Fruit fly (Drosophila melanogaster) whole organism, adult: ENCODE measurements around the gene dnd.
A peak's percentile ranks its signal among the peaks of the same experiment; 100 is the strongest.

ENCODE experiments used
- CG11617 ChIP-seq: fragments of 200-800 bp; sonication (Bioruptor generic); optimal IDR thresholded peaks from 2 replicates; lab custom pipeline; 2017; ENCODE audit warnings: mild to moderate bottlenecking, missing biosample characterization, missing genetic modification reagents, missing genetic modification characterization
- CG12768 ChIP-seq: fragments of 200-800 bp; sonication (Bioruptor generic); optimal IDR thresholded peaks from 2 replicates; lab custom pipeline; 2017; ENCODE audit warnings: missing biosample characterization, missing genetic modification characterization, mild to moderate bottlenecking, moderate library complexity, missing genetic modification reagents
- CG14711 ChIP-seq: fragments of 200-800 bp; sonication (Bioruptor generic); optimal IDR thresholded peaks from 2 replicates; lab custom pipeline; 2018; ENCODE audit warnings: missing biosample characterization, mild to moderate bottlenecking, missing genetic modification characterization, moderate library complexity
- CG1620 ChIP-seq: fragments of 200-800 bp; sonication (Bioruptor generic); optimal IDR thresholded peaks from 2 replicates; lab custom pipeline; 2016; ENCODE audit warnings: missing biosample characterization, missing genetic modification characterization
- CG33017 ChIP-seq: fragments of 200-800 bp; sonication (Bioruptor generic); optimal IDR thresholded peaks from 2 replicates; lab custom pipeline; 2018; ENCODE audit warnings: missing biosample characterization, mild to moderate bottlenecking, missing genetic modification characterization, moderate library complexity
- CG5204 ChIP-seq: fragments of 200-800 bp; sonication (Bioruptor generic); optimal IDR thresholded peaks from 2 replicates; lab custom pipeline; 2016; ENCODE audit warnings: missing biosample characterization, missing genetic modification characterization
- CG7045 ChIP-seq: fragments of 200-800 bp; sonication (Bioruptor generic); optimal IDR thresholded peaks from 2 replicates; lab custom pipeline; 2017; ENCODE audit warnings: missing biosample characterization, mild to moderate bottlenecking, missing genetic modification characterization
- CG7101 ChIP-seq: fragments of 200-800 bp; sonication (Bioruptor generic); optimal IDR thresholded peaks from 2 replicates; lab custom pipeline; 2018; ENCODE audit warnings: missing biosample characterization, mild to moderate bottlenecking, missing genetic modification characterization, moderate library complexity
- Clk ChIP-seq: fragments of 200-800 bp; sonication (Bioruptor generic); optimal IDR thresholded peaks from 2 replicates; lab custom pipeline; 2017; ENCODE audit warnings: missing biosample characterization, missing genetic modification characterization
- Crg-1 ChIP-seq: fragments of 200-800 bp; sonication (Bioruptor generic); optimal IDR thresholded peaks from 2 replicates; lab custom pipeline; 2016; ENCODE audit warnings: missing biosample characterization, missing genetic modification characterization
- Hr96 ChIP-seq: fragments of 200-800 bp; sonication (Bioruptor generic); optimal IDR thresholded peaks from 2 replicates; lab custom pipeline; 2016; ENCODE audit warnings: missing biosample characterization, missing genetic modification characterization
- Mnt ChIP-seq: fragments of 200-800 bp; sonication (Bioruptor generic); optimal IDR thresholded peaks from 2 replicates; lab custom pipeline; 2016; ENCODE audit warnings: missing biosample characterization, mild to moderate bottlenecking, missing genetic modification characterization
- bab1 ChIP-seq: fragments of 200-800 bp; sonication (Bioruptor generic); optimal IDR thresholded peaks from 3 replicates; lab custom pipeline; 2019; ENCODE audit warnings: missing biosample characterization, mild to moderate bottlenecking, missing genetic modification characterization, moderate library complexity
- cic ChIP-seq: fragments of 200-800 bp; sonication (Bioruptor generic); optimal IDR thresholded peaks from 2 replicates; lab custom pipeline; 2017; ENCODE audit warnings: missing biosample characterization, mild to moderate bottlenecking, missing genetic modification characterization, moderate library complexity
- cnc ChIP-seq, 2 experiments: fragments of >200 bp; optimal IDR thresholded peaks; 2 replicates each; lab custom pipeline; 2017
- kay ChIP-seq: fragments of 200-800 bp; sonication (Bioruptor generic); peaks from one replicate; lab custom pipeline; 2016; ENCODE audit warnings: missing biosample characterization, missing genetic modification characterization, borderline replicate concordance
- ovo ChIP-seq: fragments of 200-800 bp; sonication (Bioruptor generic); optimal IDR thresholded peaks from 2 replicates; lab custom pipeline; 2016; ENCODE audit warnings: missing biosample characterization, missing genetic modification characterization
- pad ChIP-seq: fragments of 200-800 bp; sonication (Bioruptor generic); optimal IDR thresholded peaks from 3 replicates; lab custom pipeline; 2017; ENCODE audit warnings: missing biosample characterization, missing genetic modification characterization, mild to moderate bottlenecking, moderate library complexity, missing genetic modification reagents
- tj ChIP-seq: fragments of 200-800 bp; sonication (Bioruptor generic); optimal IDR thresholded peaks from 3 replicates; lab custom pipeline; 2017; ENCODE audit warnings: missing biosample characterization, mild to moderate bottlenecking, missing genetic modification characterization, moderate library complexity
- toe ChIP-seq: fragments of 200-800 bp; sonication (Bioruptor generic); optimal IDR thresholded peaks from 2 replicates; lab custom pipeline; 2016; ENCODE audit warnings: missing biosample characterization, missing genetic modification characterization

The dnd gene

DNA sequence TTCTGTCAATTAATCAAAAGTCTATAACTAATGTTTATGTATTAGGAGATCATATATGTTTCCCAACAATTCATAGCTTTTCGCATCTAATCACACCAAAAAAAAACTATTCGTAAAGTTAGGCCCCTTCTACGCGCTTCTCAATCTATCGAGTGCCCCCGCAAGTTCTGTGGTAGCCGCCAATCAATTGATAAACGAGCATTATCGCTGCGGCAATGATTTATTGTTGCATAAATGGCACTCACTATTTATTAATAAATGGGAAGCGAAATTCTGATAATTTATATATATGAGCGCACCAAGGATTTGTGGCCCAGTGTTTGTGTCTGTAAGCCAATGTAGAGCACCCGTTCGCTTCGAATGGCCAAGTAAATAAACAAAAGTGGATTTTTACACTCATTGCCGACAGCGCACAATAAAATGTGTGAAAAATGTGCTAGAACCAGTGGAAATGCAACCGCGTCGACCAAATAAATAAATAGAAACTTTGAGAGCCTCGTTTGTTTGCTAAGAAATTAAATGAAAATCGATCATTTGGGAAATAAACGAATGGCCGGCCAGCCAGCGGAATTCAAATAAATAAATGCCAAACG is 15.7 kb downstream of the dnd start:
- TF ChIP-seq kay (GFP tag; lab: Kevin White, UChicago) (peak; percentile 72), cic (GFP tag; lab: Kevin White, UChicago) (peak; percentile 52), cnc (optimal IDR thresholded peaks at IDR 0.05; lab: Kevin White, UChicago) (no peak)

DNA sequence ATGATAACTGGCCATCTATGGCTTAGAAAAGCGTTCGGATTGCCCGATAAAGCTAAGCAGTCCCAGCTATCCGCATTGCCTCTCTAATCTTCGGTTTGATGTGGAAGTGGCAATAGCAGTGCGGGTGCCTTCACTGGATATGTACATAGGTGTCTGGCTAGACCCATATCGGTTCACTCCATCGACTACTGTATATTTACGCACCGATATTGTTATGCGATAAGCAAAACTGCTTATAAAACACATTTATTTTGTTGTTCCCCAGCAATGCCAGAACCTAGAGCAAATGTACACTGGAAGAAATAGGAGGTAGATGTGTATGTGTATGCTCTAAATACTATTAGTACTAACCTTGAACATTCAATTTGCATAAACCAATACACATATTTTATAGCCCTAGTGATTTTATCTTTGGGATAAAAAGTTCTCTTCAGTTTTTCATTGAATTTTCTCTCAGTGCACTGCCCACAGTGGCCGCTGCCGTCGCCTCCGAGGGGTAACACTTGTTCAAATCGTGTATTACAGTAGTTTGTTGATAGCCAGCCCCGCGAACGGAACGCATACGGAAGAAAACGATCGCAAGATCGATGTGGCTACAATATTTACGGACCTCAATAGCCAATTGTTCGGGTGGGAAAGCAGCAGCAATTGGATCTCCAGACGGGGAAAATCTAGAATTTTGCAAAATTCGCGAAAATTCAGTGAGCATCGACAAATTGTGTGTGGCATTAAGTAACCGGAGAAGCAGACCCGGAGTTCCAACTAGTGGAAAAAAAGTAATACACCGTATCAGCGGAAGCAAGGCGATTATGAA is 16.8 kb downstream of the dnd start, which contains the start of gene CG31431:
TSS of gene CG31431 (plus strand) at position 524 of the 814 bp plus-strand sequence.
- TF ChIP-seq Hr96 (peak; percentile 95), kay (GFP tag; lab: Kevin White, UChicago) (peak; percentile 97), ovo (GFP tag; lab: Kevin White, UChicago) (peak; percentile 87), pad (GFP tag; lab: Kevin White, UChicago) (peak; percentile 93), CG33017 (tag; lab: Kevin White, UChicago) (peak; percentile 93), Clk (GFP tag; lab: Kevin White, UChicago) (peak; percentile 94), bab1 (GFP tag; lab: Kevin White, UChicago) (peak; percentile 98), cnc (optimal IDR thresholded peaks at IDR 0.05; lab: Kevin White, UChicago) (no peak), CG7101 (tag; lab: Kevin White, UChicago) (peak; percentile 96), CG11617 (GFP tag; lab: Kevin White, UChicago) (peak; percentile 96), CG7045 (peak; percentile 97), tj (GFP tag; lab: Kevin White, UChicago) (peak; percentile 90), Mnt (GFP tag; lab: Kevin White, UChicago) (peak; percentile 88), toe (GFP tag; lab: Kevin White, UChicago) (peak; percentile 91), CG14711 (peak; percentile 90), CG5204 (GFP tag; lab: Kevin White, UChicago) (peak; percentile 95), CG12768 (GFP tag; lab: Kevin White, UChicago) (peak; percentile 95), cic (GFP tag; lab: Kevin White, UChicago) (peak; percentile 90), Crg-1 (GFP tag; lab: Kevin White, UChicago) (peak; percentile 88), CG1620 (GFP tag; lab: Kevin White, UChicago) (peak; percentile 86)

DNA sequence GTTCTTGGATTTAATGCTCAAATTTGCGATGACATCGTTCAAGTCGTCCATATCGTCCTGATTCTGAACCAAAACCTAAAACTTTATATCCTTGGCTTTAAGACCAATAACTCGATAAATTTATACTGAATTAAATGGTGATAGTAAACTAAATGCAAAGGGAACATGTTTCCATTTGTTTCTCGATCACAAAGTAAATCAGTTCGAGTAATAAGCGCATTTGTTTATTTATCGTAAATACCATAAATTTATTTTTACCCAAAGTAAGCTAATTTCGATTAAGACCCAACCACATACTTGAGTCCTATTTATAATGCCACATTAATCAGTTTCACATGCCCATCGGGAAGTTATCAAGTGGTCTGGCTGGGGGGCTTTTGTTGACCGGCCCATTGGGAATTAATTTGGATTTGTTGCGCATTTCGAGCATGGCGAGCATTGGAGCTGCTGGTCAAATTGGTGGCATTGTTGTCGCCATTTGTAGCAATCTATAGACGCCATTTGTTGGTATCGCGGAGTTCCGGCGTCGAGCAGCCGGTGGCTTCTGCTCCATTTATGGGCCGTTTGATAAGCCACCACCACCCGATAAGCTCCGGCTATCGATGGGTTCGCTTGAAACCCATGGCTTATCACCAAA is 17.6 kb downstream of the dnd start, which contains the start of gene CG31174:
TSS of gene CG31174 (minus strand) at position 51 of the 637 bp plus-strand sequence.
- TF ChIP-seq CG33017 (tag; lab: Kevin White, UChicago) (no peak), CG7101 (tag; lab: Kevin White, UChicago) (no peak), kay (GFP tag; lab: Kevin White, UChicago) (peak; percentile 53), Clk (GFP tag; lab: Kevin White, UChicago) (no peak), CG5204 (GFP tag; lab: Kevin White, UChicago) (no peak), cnc (optimal IDR thresholded peaks at IDR 0.05; lab: Kevin White, UChicago) (no peak), bab1 (GFP tag; lab: Kevin White, UChicago) (no peak)

DNA sequence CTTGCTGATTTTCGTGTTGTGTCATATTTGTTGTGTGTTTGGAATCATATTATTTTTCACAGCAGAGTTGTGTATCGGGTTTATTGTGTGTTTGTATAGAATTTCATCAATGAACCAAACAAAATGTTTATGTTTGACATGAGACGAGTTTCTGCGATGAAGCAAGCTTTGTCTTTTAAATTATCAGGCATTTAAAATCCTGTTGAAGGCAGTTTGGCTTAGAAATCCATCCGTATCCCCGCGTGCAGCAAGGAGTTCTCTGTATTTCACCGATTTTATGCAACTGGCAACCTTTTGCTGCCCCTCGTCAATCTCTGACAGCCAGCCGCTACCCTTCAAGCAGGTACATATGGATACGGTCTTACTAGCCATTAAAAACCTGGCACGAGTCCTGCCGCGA is 19.3 kb downstream of the dnd start, which contains the start of the genes CG6569 and Cby:
TSS of gene CG6569 (minus strand) at position 101 of the 400 bp plus-strand sequence.
TSS of gene Cby (plus strand) at position 185 of the 400 bp plus-strand sequence.
- TF ChIP-seq tj (GFP tag; lab: Kevin White, UChicago) = no peak
- TF ChIP-seq kay (GFP tag; lab: Kevin White, UChicago) = no peak
- no peak for TF ChIP-seq Hr96
- TF ChIP-seq cnc (optimal IDR thresholded peaks at IDR 0.05; lab: Kevin White, UChicago) = no peak
- no peak for TF ChIP-seq CG12768 (GFP tag; lab: Kevin White, UChicago)
- TF ChIP-seq CG7045 = no peak
- TF ChIP-seq CG7101 (tag; lab: Kevin White, UChicago) = no peak
- no peak for TF ChIP-seq Crg-1 (GFP tag; lab: Kevin White, UChicago)

DNA sequence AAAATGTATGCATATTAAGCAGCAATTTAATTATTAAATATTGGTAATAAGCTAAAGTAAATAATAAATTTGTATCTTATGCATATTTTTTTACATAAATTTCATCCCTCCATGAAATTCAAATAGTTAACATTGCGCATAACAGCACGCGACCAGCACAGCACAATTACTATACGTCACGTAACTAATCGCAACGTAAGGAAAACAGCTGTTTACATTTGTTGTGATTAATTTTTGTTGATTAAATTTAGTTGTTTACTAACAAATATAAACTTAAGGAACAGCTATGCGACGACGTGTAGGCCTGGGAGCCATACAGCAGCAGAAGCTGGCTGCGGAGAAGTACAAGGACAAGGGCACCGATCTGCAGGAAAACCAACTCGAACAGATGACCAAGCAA is 22.2 kb downstream of the dnd start, which contains the start of gene lsn:
TSS of gene lsn (plus strand) at position 177 of the 400 bp plus-strand sequence.
- TF ChIP-seq pad (GFP tag; lab: Kevin White, UChicago) (no peak), bab1 (GFP tag; lab: Kevin White, UChicago) (peak; percentile 15), CG7101 (tag; lab: Kevin White, UChicago) (no peak), CG5204 (GFP tag; lab: Kevin White, UChicago) (no peak), kay (GFP tag; lab: Kevin White, UChicago) (peak; percentile 12), Clk (GFP tag; lab: Kevin White, UChicago) (no peak), ovo (GFP tag; lab: Kevin White, UChicago) (peak; percentile 42), cnc (optimal IDR thresholded peaks at IDR 0.05; lab: Kevin White, UChicago) (no peak), CG12768 (GFP tag; lab: Kevin White, UChicago) (no peak)
